Fruit fly (Drosophila melanogaster) whole organism, embryonic: ENCODE measurements around the gene CG5096.

Experiments
- ATbp ChIP-seq: fragments of 200-800 bp; sonication (Bioruptor generic); optimal IDR thresholded peaks from 2 replicates; lab custom pipeline; 2017; ENCODE audit warnings: missing biosample characterization, mild to moderate bottlenecking, missing genetic modification characterization, missing genetic modification reagents
- Ada2b ChIP-seq: fragments of 200-800 bp; sonication (Bioruptor generic); IDR thresholded peaks from 2 replicates; pipeline ENCODE4 v1.3.6; 2022; ENCODE audit warnings: missing biosample characterization, missing genetic modification characterization
- BEAF-32 ChIP-seq: fragments of 200-800 bp; sonication (Bioruptor generic); optimal IDR thresholded peaks from 3 replicates; lab custom pipeline; 2017; ENCODE audit warnings: missing biosample characterization, missing genetic modification characterization, mild to moderate bottlenecking, moderate library complexity, missing genetic modification reagents
- CG11504 ChIP-seq: fragments of 200-800 bp; sonication (Bioruptor generic); optimal IDR thresholded peaks from 3 replicates; lab custom pipeline; 2019; ENCODE audit warnings: missing biosample characterization, mild to moderate bottlenecking, missing genetic modification characterization, moderate library complexity
- CG11560 ChIP-seq: fragments of 200-800 bp; sonication (Bioruptor generic); IDR thresholded peaks from 3 replicates; pipeline ENCODE4 v1.3.6; 2022; ENCODE audit warnings: missing biosample characterization, missing genetic modification characterization
- CG12155 ChIP-seq: fragments of 200-800 bp; sonication (Bioruptor generic); optimal IDR thresholded peaks from 3 replicates; lab custom pipeline; 2016; ENCODE audit warnings: missing biosample characterization, missing genetic modification characterization
- CG12236 ChIP-seq: fragments of 200-800 bp; sonication (Bioruptor generic); optimal IDR thresholded peaks from 2 replicates; lab custom pipeline; 2016; ENCODE audit warnings: missing biosample characterization, missing genetic modification characterization
- CG15073 ChIP-seq: fragments of 200-800 bp; sonication (Bioruptor generic); optimal IDR thresholded peaks from 2 replicates; lab custom pipeline; 2016; ENCODE audit warnings: missing biosample characterization, missing genetic modification characterization
- CG17802 ChIP-seq: fragments of 200-800 bp; sonication (Bioruptor generic); optimal IDR thresholded peaks from 2 replicates; lab custom pipeline; 2018; ENCODE audit warnings: missing biosample characterization, mild to moderate bottlenecking, missing genetic modification characterization, moderate library complexity
- CG34376 ChIP-seq: fragments of 200-800 bp; sonication (Bioruptor generic); optimal IDR thresholded peaks from 2 replicates; lab custom pipeline; 2018; ENCODE audit warnings: missing biosample characterization, mild to moderate bottlenecking, missing genetic modification characterization
- CG4404 ChIP-seq: fragments of 200-800 bp; sonication (Bioruptor generic); IDR thresholded peaks from 2 replicates; pipeline ENCODE4 v1.3.6; 2022; ENCODE audit warnings: missing biosample characterization, missing genetic modification characterization
- CG7928 ChIP-seq: fragments of 200-800 bp; sonication (Bioruptor generic); optimal IDR thresholded peaks from 2 replicates; lab custom pipeline; 2017; ENCODE audit warnings: missing biosample characterization, mild to moderate bottlenecking, missing genetic modification characterization
- CG8281 ChIP-seq: fragments of 200-800 bp; sonication (Bioruptor generic); optimal IDR thresholded peaks from 2 replicates; lab custom pipeline; 2018; ENCODE audit warnings: missing biosample characterization, mild to moderate bottlenecking, missing genetic modification characterization, moderate library complexity
- CG8290 ChIP-seq, 3 experiments: fragments of 200-800 bp; sonication (Bioruptor generic); optimal IDR thresholded peaks; 2 replicates each; lab custom pipeline; 2016 to 2019; ENCODE audit warnings: missing biosample characterization in 3 of 3, missing genetic modification characterization in 3 of 3, mild to moderate bottlenecking in 2 of 3, moderate library complexity in 1 of 3
- CG8924 ChIP-seq: fragments of 200-800 bp; optimal IDR thresholded peaks from 3 replicates; lab custom pipeline; 2019; ENCODE audit warnings: missing biosample characterization, mild to moderate bottlenecking, missing genetic modification characterization, moderate library complexity
- Dad ChIP-seq: fragments of 200-800 bp; sonication (Bioruptor generic); optimal IDR thresholded peaks from 3 replicates; lab custom pipeline; 2016; ENCODE audit warnings: missing biosample characterization, missing genetic modification characterization
- Dll ChIP-seq: fragments of 200-800 bp; sonication (Bioruptor generic); IDR thresholded peaks from 4 replicates; pipeline ENCODE4 v1.3.6; 2022; ENCODE audit warnings: missing biosample characterization, missing genetic modification characterization; ENCODE audit not compliant: partially characterized antibody
- Dref ChIP-seq: fragments of 200-800 bp; sonication (Bioruptor generic); IDR thresholded peaks from 2 replicates; pipeline ENCODE4 v1.3.6; 2022; ENCODE audit warnings: missing biosample characterization, missing genetic modification characterization
- E2f2 ChIP-seq: fragments of 200-800 bp; sonication (Bioruptor generic); IDR thresholded peaks from 2 replicates; pipeline ENCODE4 v1.3.6; 2022; ENCODE audit warnings: missing biosample characterization, missing genetic modification characterization
- Fer2 ChIP-seq: fragments of 200-800 bp; sonication (Bioruptor generic); optimal IDR thresholded peaks from 2 replicates; lab custom pipeline; 2018; ENCODE audit warnings: missing biosample characterization, mild to moderate bottlenecking, missing genetic modification characterization, moderate library complexity
- HLHmδ ChIP-seq: fragments of 200-800 bp; sonication (Bioruptor generic); optimal IDR thresholded peaks from 2 replicates; lab custom pipeline; 2018; ENCODE audit warnings: missing biosample characterization, mild to moderate bottlenecking, missing genetic modification characterization, moderate library complexity
- Hr39 ChIP-seq: fragments of >200 bp; optimal IDR thresholded peaks from 2 replicates; lab custom pipeline; 2017
- Hr51 ChIP-seq, 2 experiments: fragments of 200-800 bp; sonication (Bioruptor generic); optimal IDR thresholded peaks; 2 replicates in 1 of 2; 3 replicates in 1 of 2; lab custom pipeline; 2016 to 2018; ENCODE audit warnings: missing biosample characterization in 2 of 2, missing genetic modification characterization in 2 of 2, mild to moderate bottlenecking in 1 of 2, moderate library complexity in 1 of 2
- Myb ChIP-seq: fragments of 200-800 bp; sonication (Bioruptor generic); optimal IDR thresholded peaks from 2 replicates; lab custom pipeline; 2016; ENCODE audit warnings: missing biosample characterization, missing genetic modification characterization
- Neu2 ChIP-seq: fragments of 200-800 bp; sonication (Bioruptor generic); optimal IDR thresholded peaks from 3 replicates; lab custom pipeline; 2016; ENCODE audit warnings: missing biosample characterization, missing genetic modification characterization, borderline replicate concordance
- Nf-YC ChIP-seq: fragments of 200-800 bp; optimal IDR thresholded peaks from 3 replicates; lab custom pipeline; 2019; ENCODE audit warnings: missing biosample characterization, mild to moderate bottlenecking, missing genetic modification characterization, moderate library complexity
- Oaz ChIP-seq: fragments of 200-800 bp; sonication (Bioruptor generic); IDR thresholded peaks from 2 replicates; pipeline ENCODE4 v1.3.6; 2022; ENCODE audit warnings: missing biosample characterization, missing genetic modification characterization
- Pdp1 ChIP-seq, 2 experiments: fragments of 200-800 bp; sonication (Bioruptor generic); optimal IDR thresholded peaks; 3 replicates each; lab custom pipeline; 2016; ENCODE audit warnings: missing biosample characterization in 2 of 2, missing genetic modification characterization in 2 of 2, mild to moderate bottlenecking in 1 of 2, moderate library complexity in 1 of 2
- Sry-δ ChIP-seq: fragments of 200-800 bp; sonication (Bioruptor generic); optimal IDR thresholded peaks from 2 replicates; lab custom pipeline; 2016; ENCODE audit warnings: missing biosample characterization, missing genetic modification characterization
- Ssrp ChIP-seq: fragments of 200-800 bp; sonication (Bioruptor generic); optimal IDR thresholded peaks from 2 replicates; lab custom pipeline; 2018; ENCODE audit warnings: missing biosample characterization, mild to moderate bottlenecking, missing genetic modification characterization, moderate library complexity
- ab ChIP-seq: fragments of 200-800 bp; sonication (Bioruptor generic); optimal IDR thresholded peaks from 2 replicates; lab custom pipeline; 2016; ENCODE audit warnings: missing biosample characterization, missing genetic modification characterization
- abd-A ChIP-seq: fragments of 200-800 bp; sonication (Bioruptor generic); optimal IDR thresholded peaks from 3 replicates; lab custom pipeline; 2019; ENCODE audit warnings: missing biosample characterization, mild to moderate bottlenecking, missing genetic modification characterization, moderate library complexity
- bab2 ChIP-seq: fragments of 200-800 bp; sonication (Bioruptor generic); optimal IDR thresholded peaks from 2 replicates; lab custom pipeline; 2016; ENCODE audit warnings: missing biosample characterization, missing genetic modification characterization
- bbx ChIP-seq: fragments of 200-800 bp; sonication (Bioruptor generic); IDR thresholded peaks from 2 replicates; pipeline ENCODE4 v1.3.6; 2022; ENCODE audit warnings: missing biosample characterization, missing genetic modification characterization; ENCODE audit not compliant: partially characterized antibody
- ci ChIP-seq: fragments of 200-800 bp; sonication (Bioruptor generic); IDR thresholded peaks from 3 replicates; pipeline ENCODE4 v1.3.6; 2022; ENCODE audit warnings: missing biosample characterization, missing genetic modification characterization
- dati ChIP-seq: fragments of 200-800 bp; sonication (Bioruptor generic); IDR thresholded peaks from 2 replicates; pipeline ENCODE4 v1.3.6; 2022; ENCODE audit warnings: missing biosample characterization, missing genetic modification characterization
- dmrt99B ChIP-seq: fragments of 200-800 bp; sonication (Bioruptor generic); optimal IDR thresholded peaks from 2 replicates; lab custom pipeline; 2018; ENCODE audit warnings: missing biosample characterization, mild to moderate bottlenecking, missing genetic modification characterization, moderate library complexity
- fd96Cb ChIP-seq: fragments of 200-800 bp; sonication (Bioruptor generic); optimal IDR thresholded peaks from 2 replicates; lab custom pipeline; 2018; ENCODE audit warnings: missing biosample characterization, mild to moderate bottlenecking, missing genetic modification characterization, moderate library complexity
- gcm ChIP-seq: fragments of 200-800 bp; sonication (Bioruptor generic); optimal IDR thresholded peaks from 2 replicates; lab custom pipeline; 2019; ENCODE audit warnings: missing biosample characterization, mild to moderate bottlenecking, missing genetic modification characterization, moderate library complexity
- grn ChIP-seq: fragments of 200-800 bp; sonication (Bioruptor generic); optimal IDR thresholded peaks from 3 replicates; lab custom pipeline; 2017; ENCODE audit warnings: missing biosample characterization, missing genetic modification characterization
- hb ChIP-seq: fragments of 200-800 bp; sonication (Bioruptor generic); IDR thresholded peaks from 3 replicates; pipeline ENCODE4 v1.3.6; 2022; ENCODE audit warnings: missing biosample characterization, missing genetic modification characterization; ENCODE audit not compliant: partially characterized antibody
- otp ChIP-seq: fragments of 200-800 bp; sonication (Bioruptor generic); IDR thresholded peaks from 3 replicates; pipeline ENCODE4, ENCODE4 v1.3.6; 2022; ENCODE audit warnings: missing biosample characterization, missing genetic modification characterization
- peb ChIP-seq: fragments of 200-800 bp; sonication (Bioruptor generic); IDR thresholded peaks from 2 replicates; pipeline ENCODE4 v1.3.6; 2022; ENCODE audit warnings: missing biosample characterization, missing genetic modification characterization
- psq ChIP-seq: fragments of 200-800 bp; sonication (Bioruptor generic); optimal IDR thresholded peaks from 2 replicates; lab custom pipeline; 2017; ENCODE audit warnings: missing biosample characterization, missing genetic modification characterization
- pum ChIP-seq: fragments of 200-800 bp; sonication (Bioruptor generic); optimal IDR thresholded peaks from 2 replicates; lab custom pipeline; 2016; ENCODE audit warnings: missing biosample characterization, missing genetic modification characterization
- rib ChIP-seq: fragments of 200-800 bp; sonication (Bioruptor generic); IDR thresholded peaks from 2 replicates; pipeline ENCODE4 v1.3.6; 2022; ENCODE audit warnings: missing biosample characterization, missing genetic modification characterization
- sd ChIP-seq: fragments of 200-800 bp; sonication (Bioruptor generic); optimal IDR thresholded peaks from 3 replicates; lab custom pipeline; 2018; ENCODE audit warnings: missing biosample characterization, mild to moderate bottlenecking, missing genetic modification characterization, moderate library complexity
- sima ChIP-seq: fragments of 200-800 bp; sonication (Bioruptor generic); optimal IDR thresholded peaks from 2 replicates; lab custom pipeline; 2016; ENCODE audit warnings: missing biosample characterization, missing genetic modification characterization
- ssp ChIP-seq: fragments of 200-800 bp; sonication (Bioruptor generic); IDR thresholded peaks from 2 replicates; pipeline ENCODE4 v1.3.6; 2022; ENCODE audit warnings: missing biosample characterization, missing genetic modification characterization
- vfl ChIP-seq: fragments of 200-800 bp; sonication (Bioruptor generic); optimal IDR thresholded peaks from 2 replicates; lab custom pipeline; 2016; ENCODE audit warnings: missing biosample characterization, missing genetic modification characterization

The CG5096 gene

dm6 chr2L:10334854-10335277 is 47.2 kb upstream of the CG5096 start (continued):
- TF ChIP-seq rib (GFP tag; lab: Robert Waterston, UW) (peak; percentile 79; the same call in 1 of the 2 replicates), otp (no peak; the same call in 2 of the 3 replicates), psq (GFP tag; lab: Kevin White, UChicago) (no peak), BEAF-32 (peak; percentile 62), bbx (peak; percentile 51), Nf-YC (tag; lab: Kevin White, UChicago) (peak; percentile 74), Neu2 (GFP tag; lab: Kevin White, UChicago) (no peak), dmrt99B (peak; percentile 47), grn (GFP tag; lab: Kevin White, UChicago) (peak; percentile 83), sima (GFP tag; lab: Kevin White, UChicago) (no peak), ab (GFP tag; lab: Kevin White, UChicago) (peak; percentile 51), abd-A (tag; lab: Kevin White, UChicago) (peak; percentile 99), Hr39 (lab: Kevin White, UChicago) (no peak), hb (no peak), CG12155 (GFP tag; lab: Kevin White, UChicago) (peak; percentile 7), Ssrp (tag; lab: Kevin White, UChicago) (no peak), gcm (GFP tag; lab: Kevin White, UChicago) (peak; percentile 34), CG8924 (tag; lab: Kevin White, UChicago) (peak; percentile 82), ssp (GFP tag; lab: Robert Waterston, UW) (no peak), HLHmδ (GFP tag; lab: Kevin White, UChicago) (peak; percentile 93), Sry-δ (peak; percentile 54), sd (peak; percentile 93), ci (GFP tag; lab: Robert Waterston, UW) (no peak; the same call in 2 of the 3 replicates), pum (GFP tag; lab: Kevin White, UChicago) (no peak), fd96Cb (tag; lab: Kevin White, UChicago) (no peak), E2f2 (GFP tag; lab: Robert Waterston, UW) (peak; percentile 30; the same call in 1 of the 2 replicates), Myb (peak; percentile 9), Dad (peak; percentile 17), Fer2 (tag; lab: Kevin White, UChicago) (peak; percentile 38), dati (GFP tag; lab: Robert Waterston, UW) (no peak), peb (GFP tag; lab: Robert Waterston, UW) (no peak), Hr51 (GFP tag; optimal IDR thresholded peaks at IDR 0.05; lab: Kevin White, UChicago) (peak in 1 of 2 experiments; percentile 40), CG17802 (tag; lab: Kevin White, UChicago) (no peak), CG8281 (peak; percentile 23), CG12236 (GFP tag; lab: Kevin White, UChicago) (peak; percentile 43), CG11504 (tag; lab: Kevin White, UChicago) (no peak), Dref (GFP tag; lab: Robert Waterston, UW) (peak; percentile 45), Ada2b (GFP tag; lab: Robert Waterston, UW) (no peak), CG15073 (no peak), bab2 (GFP tag; lab: Kevin White, UChicago) (peak; percentile 10), CG8290 (GFP tag; optimal IDR thresholded peaks at IDR 0.05; lab: Kevin White, UChicago) (peak; percentile 2), CG8290 (tag; optimal IDR thresholded peaks at IDR 0.05; lab: Kevin White, UChicago) (peak; percentile 75 to 91), Pdp1 (GFP tag; optimal IDR thresholded peaks at IDR 0.05; lab: Kevin White, UChicago) (peak; percentile 38 to 97), Dll (GFP tag; lab: Robert Waterston, UW) (peak; percentile 63), CG4404 (GFP tag; lab: Robert Waterston, UW) (no peak), CG34376 (GFP tag; lab: Kevin White, UChicago) (peak; percentile 99), ATbp (GFP tag; lab: Kevin White, UChicago) (peak; percentile 73), CG7928 (GFP tag; lab: Kevin White, UChicago) (no peak), vfl (peak; percentile 17), CG11560 (tag; lab: Robert Waterston, UW) (no peak), Oaz (GFP tag; lab: Robert Waterston, UW) (no peak)
